Worm (Caenorhabditis elegans) whole organism, mixed stage, embryonic: ENCODE measurements around the gene F21C10.6.

Experiments used
- drap-1 ChIP-seq: fragments of 200-800 bp; sonication (Bioruptor generic); optimal IDR thresholded peaks from 3 replicates; lab custom pipeline; 2018; ENCODE audit warnings: mild to moderate bottlenecking, missing genetic modification characterization, missing compliant biosample characterization
- elt-3 ChIP-seq: fragments of 150-350 bp; optimal IDR thresholded peaks from 2 replicates; lab custom pipeline; 2014; ENCODE audit warnings: missing biosample characterization, missing genetic modification characterization
- mep-1 ChIP-seq: fragments of 150-350 bp; optimal IDR thresholded peaks from 2 replicates; lab custom pipeline; 2017; ENCODE audit warnings: missing biosample characterization, missing genetic modification reagents, missing genetic modification characterization, inconsistent platforms
- mls-2 ChIP-seq: sonication (generic microtip); optimal IDR thresholded peaks from 2 replicates; lab custom pipeline; 2016; ENCODE audit warnings: mild to moderate bottlenecking, missing genetic modification characterization, moderate library complexity, missing compliant biosample characterization
- nhr-12 ChIP-seq: fragments of 150-350 bp; optimal IDR thresholded peaks from 2 replicates; lab custom pipeline; 2014; ENCODE audit warnings: missing biosample characterization, missing genetic modification characterization
- nhr-2 ChIP-seq: fragments of 150-350 bp; optimal IDR thresholded peaks from 2 replicates; lab custom pipeline; 2014; ENCODE audit warnings: missing biosample characterization, missing genetic modification characterization
- nhr-76 ChIP-seq: sonication (generic microtip); optimal IDR thresholded peaks from 2 replicates; lab custom pipeline; 2017; ENCODE audit warnings: missing biosample characterization, missing genetic modification characterization
- pha-4 ChIP-seq: fragments of 150-350 bp; optimal IDR thresholded peaks from 2 replicates; lab custom pipeline; 2018; ENCODE audit warnings: missing biosample characterization, missing genetic modification reagents, missing genetic modification characterization
- tbx-8 ChIP-seq: fragments of 200-800 bp; sonication (Bioruptor generic); optimal IDR thresholded peaks from 2 replicates; lab custom pipeline; 2018; ENCODE audit warnings: mild to moderate bottlenecking, missing genetic modification characterization, moderate library complexity, missing compliant biosample characterization

DNA sequence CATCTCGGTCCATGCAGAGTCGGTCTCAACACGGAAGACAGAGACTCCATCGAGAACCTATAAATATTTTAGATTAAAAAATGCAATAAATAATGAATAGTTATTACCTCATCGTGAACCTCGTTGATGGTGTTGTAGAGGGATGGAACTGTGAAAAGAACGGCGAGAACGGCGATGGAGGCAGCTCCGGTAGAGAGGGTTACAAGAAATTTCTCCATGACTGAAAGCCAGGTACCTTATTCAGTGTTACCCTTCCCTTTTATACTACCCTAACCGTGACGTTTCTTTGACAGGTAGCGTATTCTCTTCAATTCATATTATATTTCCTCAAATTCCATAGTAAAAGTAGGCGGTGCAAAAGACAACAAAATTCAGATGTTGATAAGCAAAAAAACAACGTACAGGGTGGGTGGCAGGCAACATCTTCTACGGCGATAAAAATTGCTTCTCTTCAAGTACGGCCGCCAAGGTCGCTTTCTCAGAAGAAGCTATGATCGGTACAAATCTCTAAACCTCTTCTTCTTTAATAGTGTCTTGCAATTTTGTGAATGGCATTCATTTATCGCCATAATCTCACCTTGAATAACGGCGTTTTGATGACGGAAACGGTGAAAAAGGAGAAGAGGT lies 40.9 kb downstream of the F21C10.6 start, which contains the start of gene col-10:
- TF ChIP-seq pha-4 (tag; lab: Kevin White, UChicago) (no peak), tbx-8 (GFP tag; lab: Kevin White, UChicago) (no peak), mls-2 (tag; lab: Kevin White, UChicago) (no peak), nhr-12 (tag; lab: Kevin White, UChicago) (no peak), mep-1 (no peak), nhr-76 (tag; lab: Kevin White, UChicago) (no peak), elt-3 (tag; lab: Kevin White, UChicago) (no peak), drap-1 (GFP tag; lab: Kevin White, UChicago) (no peak), nhr-2 (no peak)
